Worm (Caenorhabditis elegans) whole organism, L2 larva: ENCODE measurements around the gene fbxb-62.
"Not testable (repeated sequence)": the region's sequence is repeated elsewhere in the genome, so short reads cannot be mapped to it uniquely, and the experiment has no call there.

Experiments
- ama-1 ChIP-seq: fragments of 150-350 bp; optimal IDR thresholded peaks from 2 replicates; lab custom pipeline; 2018; ENCODE audit warnings: inconsistent platforms
- fos-1 ChIP-seq: fragments of 150-350 bp; optimal IDR thresholded peaks from 2 replicates; lab custom pipeline; 2014; ENCODE audit warnings: missing biosample characterization, missing genetic modification characterization
- peb-1 ChIP-seq: fragments of 150-350 bp; optimal IDR thresholded peaks from 2 replicates; lab custom pipeline; 2014; ENCODE audit warnings: missing biosample characterization, missing genetic modification characterization
- skn-1 ChIP-seq: sonication (generic microtip); optimal IDR thresholded peaks from 2 replicates; lab custom pipeline; 2017; ENCODE audit warnings: missing biosample characterization, missing genetic modification characterization
- snpc-4 ChIP-seq: fragments of 150-350 bp; optimal IDR thresholded peaks from 2 replicates; lab custom pipeline; 2014; ENCODE audit warnings: missing biosample characterization, missing genetic modification characterization

ce11 chrV:19264148-19264547 is 37.7 kb downstream of the fbxb-62 start, which contains the start of gene F21D9.1:
- not testable (repeated sequence) for TF ChIP-seq snpc-4; fos-1 (tag; lab: Kevin White, UChicago); skn-1; peb-1 (tag; lab: Kevin White, UChicago); ama-1
